Worm (Caenorhabditis elegans) whole organism, young adult: ENCODE results near the gene spat-1.

Experiments used
- B0261.1 ChIP-seq: sonication (generic microtip); optimal IDR thresholded peaks from 2 replicates; lab custom pipeline; 2016; ENCODE audit warnings: mild to moderate bottlenecking, missing genetic modification characterization, moderate library complexity, missing compliant biosample characterization
- B0336.3 ChIP-seq: fragments of 200-800 bp; sonication (Bioruptor generic); IDR thresholded peaks from 2 replicates; pipeline ENCODE4 v1.3.6; 2022; ENCODE audit warnings: missing genetic modification characterization, missing compliant biosample characterization
- F22D6.2 ChIP-seq: sonication (generic microtip); optimal IDR thresholded peaks from 2 replicates; lab custom pipeline; 2016; ENCODE audit warnings: mild to moderate bottlenecking, missing genetic modification characterization, missing compliant biosample characterization
- F33H1.4 ChIP-seq: fragments of 200-800 bp; sonication (Bioruptor generic); IDR thresholded peaks from 2 replicates; pipeline ENCODE4 v1.3.6; 2022; ENCODE audit warnings: missing genetic modification reagents, missing genetic modification characterization, missing compliant biosample characterization
- T07F8.4 ChIP-seq: sonication (generic microtip); optimal IDR thresholded peaks from 2 replicates; lab custom pipeline; 2016; ENCODE audit warnings: mild to moderate bottlenecking, missing genetic modification characterization, moderate library complexity, missing compliant biosample characterization
- Y56A3A.18 ChIP-seq: fragments of 200-800 bp; sonication (Bioruptor generic); IDR thresholded peaks from 2 replicates; pipeline ENCODE4 v1.3.6; 2022; ENCODE audit warnings: missing genetic modification reagents, missing genetic modification characterization, missing compliant biosample characterization
- ZK185.1 ChIP-seq: sonication (generic microtip); optimal IDR thresholded peaks from 2 replicates; lab custom pipeline; 2016; ENCODE audit warnings: mild to moderate bottlenecking, missing genetic modification characterization, missing compliant biosample characterization; ENCODE audit not compliant: poor library complexity, severe bottlenecking
- ceh-91 ChIP-seq: fragments of 200-800 bp; sonication (Bioruptor generic); IDR thresholded peaks from 2 replicates; pipeline ENCODE4 v1.3.6; 2022; ENCODE audit warnings: missing genetic modification reagents, missing genetic modification characterization, missing compliant biosample characterization
- dox-1 ChIP-seq: fragments of 200-800 bp; sonication (Bioruptor generic); IDR thresholded peaks from 2 replicates; pipeline ENCODE4 v1.3.6; 2022; ENCODE audit warnings: missing genetic modification reagents, missing genetic modification characterization, missing compliant biosample characterization
- dpl-1 ChIP-seq: fragments of 150-350 bp; optimal IDR thresholded peaks from 2 replicates; lab custom pipeline; 2014; ENCODE audit warnings: missing biosample characterization, missing genetic modification reagents, missing genetic modification characterization
- efl-1 ChIP-seq: fragments of 150-350 bp; optimal IDR thresholded peaks from 2 replicates; lab custom pipeline; 2014; ENCODE audit warnings: missing biosample characterization, missing genetic modification reagents, missing genetic modification characterization
- egl-18 ChIP-seq: fragments of 200-800 bp; sonication (Bioruptor generic); IDR thresholded peaks from 2 replicates; pipeline ENCODE4 v1.3.6; 2022; ENCODE audit warnings: missing genetic modification reagents, missing genetic modification characterization, missing compliant biosample characterization
- egl-44 ChIP-seq: fragments of 200-800 bp; sonication (Bioruptor generic); IDR thresholded peaks from 2 replicates; pipeline ENCODE4 v1.3.6; 2022; ENCODE audit warnings: missing genetic modification reagents, missing genetic modification characterization, missing compliant biosample characterization
- ets-4 ChIP-seq: fragments of 200-800 bp; sonication (Bioruptor generic); optimal IDR thresholded peaks from 2 replicates; lab custom pipeline; 2018; ENCODE audit warnings: mild to moderate bottlenecking, missing genetic modification characterization, missing compliant biosample characterization
- fkh-3 ChIP-seq: sonication (generic microtip); optimal IDR thresholded peaks from 2 replicates; lab custom pipeline; 2016; ENCODE audit warnings: mild to moderate bottlenecking, missing genetic modification characterization, missing compliant biosample characterization
- him-1 ChIP-seq: sonication (generic microtip); optimal IDR thresholded peaks from 2 replicates; lab custom pipeline; 2016; ENCODE audit warnings: missing genotype, missing genetic modification reagents, missing genetic modification characterization, missing compliant biosample characterization
- hlh-12 ChIP-seq: sonication (generic microtip); optimal IDR thresholded peaks from 2 replicates; lab custom pipeline; 2016; ENCODE audit warnings: missing genetic modification characterization, missing compliant biosample characterization
- hlh-26 ChIP-seq: fragments of 200-800 bp; sonication (Bioruptor generic); conservative IDR thresholded peaks from 2 replicates; pipeline ENCODE4 v1.3.6; 2022; ENCODE audit warnings: missing genetic modification reagents, missing genetic modification characterization, missing compliant biosample characterization
- hrde-1 ChIP-seq: sonication (generic microtip); optimal IDR thresholded peaks from 2 replicates; lab custom pipeline; 2016; ENCODE audit warnings: missing genetic modification characterization, mild to moderate bottlenecking, missing compliant biosample characterization, moderate library complexity, missing genotype, missing genetic modification reagents, borderline replicate concordance
- hsf-1 ChIP-seq: fragments of 200-800 bp; sonication (Bioruptor generic); IDR thresholded peaks from 2 replicates; pipeline ENCODE4 v1.3.6; 2022; ENCODE audit warnings: missing genetic modification reagents, missing genetic modification characterization, missing compliant biosample characterization
- lag-1 ChIP-seq: fragments of 200-800 bp; sonication (Bioruptor generic); IDR thresholded peaks from 2 replicates; pipeline ENCODE4 v1.3.6; 2022; ENCODE audit warnings: missing genetic modification reagents, missing genetic modification characterization, missing compliant biosample characterization
- lin-35 ChIP-seq, 3 experiments: fragments of 150-350 bp in 2 of 3; sonication (generic microtip) in 1 of 3; optimal IDR thresholded peaks; 2 replicates each; lab custom pipeline; 2014 to 2018; ENCODE audit warnings: missing biosample characterization in 3 of 3, missing genetic modification characterization in 3 of 3, missing genetic modification reagents in 3 of 3
- lsl-1 ChIP-seq: fragments of 200-800 bp; sonication (Bioruptor generic); optimal IDR thresholded peaks from 2 replicates; lab custom pipeline; 2018; ENCODE audit warnings: mild to moderate bottlenecking, missing genetic modification characterization, moderate library complexity, missing compliant biosample characterization
- madf-8 ChIP-seq: fragments of 200-800 bp; sonication (Bioruptor generic); conservative IDR thresholded peaks from 2 replicates; pipeline ENCODE4 v1.3.6; 2022; ENCODE audit warnings: missing genetic modification reagents, missing genetic modification characterization, missing compliant biosample characterization
- mxl-1 ChIP-seq: sonication (generic microtip); optimal IDR thresholded peaks from 2 replicates; lab custom pipeline; 2016; ENCODE audit warnings: missing genetic modification characterization, missing compliant biosample characterization
- nfya-1 ChIP-seq: sonication (generic microtip); optimal IDR thresholded peaks from 2 replicates; lab custom pipeline; 2017; ENCODE audit warnings: antibody characterized with exemption, missing compliant biosample characterization, missing genetic modification characterization, borderline replicate concordance; ENCODE audit not compliant: insufficient read depth
- nhr-120 ChIP-seq: fragments of 200-800 bp; sonication (Bioruptor generic); IDR thresholded peaks from 2 replicates; pipeline ENCODE4 v1.3.6; 2022; ENCODE audit warnings: missing genetic modification characterization, missing compliant biosample characterization
- nhr-179 ChIP-seq: sonication (generic microtip); optimal IDR thresholded peaks from 2 replicates; lab custom pipeline; 2016; ENCODE audit warnings: mild to moderate bottlenecking, missing genetic modification characterization, missing compliant biosample characterization
- nhr-90 ChIP-seq: sonication (generic microtip); optimal IDR thresholded peaks from 2 replicates; lab custom pipeline; 2016; ENCODE audit warnings: missing genotype, mild to moderate bottlenecking, missing genetic modification characterization, missing compliant biosample characterization
- pbrm-1 ChIP-seq: fragments of 200-800 bp; sonication (Bioruptor generic); IDR thresholded peaks from 2 replicates; pipeline ENCODE4 v1.3.6; 2022; ENCODE audit warnings: missing genetic modification reagents, missing genetic modification characterization, missing compliant biosample characterization
- rpc-1 ChIP-seq, 2 experiments: fragments of 150-350 bp in 1 of 2; sonication (generic microtip) in 1 of 2; optimal IDR thresholded peaks; 2 replicates each; lab custom pipeline; 2014 to 2018; ENCODE audit warnings: missing biosample characterization in 1 of 2, missing genetic modification characterization in 1 of 2, missing genetic modification reagents in 1 of 2, missing genotype in 1 of 2
- snpc-3.4 ChIP-seq: sonication (generic microtip); optimal IDR thresholded peaks from 2 replicates; lab custom pipeline; 2017; ENCODE audit warnings: missing genetic modification characterization, mild to moderate bottlenecking, missing compliant biosample characterization, antibody characterized with exemption, moderate library complexity, missing genotype, missing genetic modification reagents
- snpc-4 ChIP-seq, 5 experiments: fragments of 150-350 bp in 1 of 5; sonication (generic microtip) in 4 of 5; optimal IDR thresholded peaks; 2 replicates each; lab custom pipeline; 2014 to 2018; ENCODE audit warnings: missing genetic modification characterization in 5 of 5, missing biosample characterization in 3 of 5, antibody characterized with exemption in 2 of 5, mild to moderate bottlenecking in 2 of 5, missing compliant biosample characterization in 2 of 5, missing genotype in 2 of 5, moderate library complexity in 2 of 5, missing genetic modification reagents in 1 of 5
- tbx-9 ChIP-seq: sonication (generic microtip); optimal IDR thresholded peaks from 2 replicates; lab custom pipeline; 2016; ENCODE audit warnings: borderline replicate concordance, missing genetic modification characterization, inconsistent platforms, missing compliant biosample characterization
- tlf-1 ChIP-seq: fragments of 200-800 bp; sonication (Bioruptor generic); optimal IDR thresholded peaks from 2 replicates; lab custom pipeline; 2018; ENCODE audit warnings: mild to moderate bottlenecking, missing genetic modification characterization, missing compliant biosample characterization
- zfh-2 ChIP-seq: fragments of 200-800 bp; sonication (Bioruptor generic); conservative IDR thresholded peaks from 2 replicates; pipeline ENCODE4 v1.3.6; 2022; ENCODE audit warnings: missing genetic modification reagents, missing genetic modification characterization, missing compliant biosample characterization
- zim-3 ChIP-seq: sonication (generic microtip); optimal IDR thresholded peaks from 2 replicates; lab custom pipeline; 2017; ENCODE audit warnings: mild to moderate bottlenecking, missing genetic modification characterization, moderate library complexity, missing compliant biosample characterization
- ztf-22 ChIP-seq: fragments of 200-800 bp; sonication (Bioruptor generic); optimal IDR thresholded peaks from 2 replicates; lab custom pipeline; 2018; ENCODE audit warnings: mild to moderate bottlenecking, missing genetic modification characterization, moderate library complexity, missing compliant biosample characterization
- ztf-3 ChIP-seq: fragments of 200-800 bp; sonication (Bioruptor generic); optimal IDR thresholded peaks from 2 replicates; lab custom pipeline; 2018; ENCODE audit warnings: mild to moderate bottlenecking, missing genetic modification characterization, missing compliant biosample characterization

Gene spat-1

DNA sequence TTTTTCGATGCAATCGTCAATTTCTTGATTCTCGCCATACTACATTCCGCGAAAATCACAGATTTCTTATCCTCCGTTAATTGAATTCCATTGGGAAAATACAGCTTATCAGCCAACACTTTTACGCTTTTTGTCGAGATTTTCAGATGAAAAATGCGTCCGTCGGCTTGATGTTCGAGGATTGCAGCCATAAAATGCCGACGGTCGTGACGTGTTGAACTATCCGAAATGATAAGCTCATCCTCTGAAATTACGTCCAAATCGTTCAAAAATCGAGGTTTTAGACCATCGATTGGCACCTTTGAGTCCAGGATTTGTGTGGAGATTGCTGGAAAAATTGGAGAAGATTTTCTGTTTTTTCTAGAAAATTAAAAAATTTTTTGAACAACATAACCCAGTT lies 1.4 kb upstream of the spat-1 start:
- TF ChIP-seq tlf-1, result no peak
- no peak for TF ChIP-seq ZK185.1 (tag; lab: Kevin White, UChicago)
- no peak for TF ChIP-seq nfya-1 (tag; lab: Kevin White, UChicago)
- no peak for TF ChIP-seq T07F8.4 (tag; lab: Kevin White, UChicago)
- TF ChIP-seq lag-1 (GFP tag; lab: Robert Waterston, UW), result no peak
- TF ChIP-seq rpc-1 (optimal IDR thresholded peaks at IDR 0.05; lab: Kevin White, UChicago), result no peak
- no peak for TF ChIP-seq rpc-1 (tag; optimal IDR thresholded peaks at IDR 0.05; lab: Kevin White, UChicago)
- TF ChIP-seq F22D6.2 (tag; lab: Kevin White, UChicago), result no peak
- TF ChIP-seq fkh-3 (tag; lab: Kevin White, UChicago), result no peak
- no peak for TF ChIP-seq B0336.3 (GFP tag; lab: Robert Waterston, UW)
- no peak for TF ChIP-seq nhr-120
- TF ChIP-seq dox-1, result no peak
- TF ChIP-seq efl-1 (GFP tag; lab: Kevin White, UChicago), result no peak
- no peak for TF ChIP-seq snpc-3.4
- no peak for TF ChIP-seq pbrm-1 (GFP tag; lab: Robert Waterston, UW)
- TF ChIP-seq hlh-12 (tag; lab: Kevin White, UChicago), result no peak
- no peak for TF ChIP-seq ets-4 (GFP tag; lab: Kevin White, UChicago)
- no peak for TF ChIP-seq hrde-1
- no peak for TF ChIP-seq him-1 (tag; lab: Kevin White, UChicago)
- TF ChIP-seq nhr-90 (tag; lab: Kevin White, UChicago), result no peak
- no peak for TF ChIP-seq ztf-3 (GFP tag; lab: Kevin White, UChicago)

DNA sequence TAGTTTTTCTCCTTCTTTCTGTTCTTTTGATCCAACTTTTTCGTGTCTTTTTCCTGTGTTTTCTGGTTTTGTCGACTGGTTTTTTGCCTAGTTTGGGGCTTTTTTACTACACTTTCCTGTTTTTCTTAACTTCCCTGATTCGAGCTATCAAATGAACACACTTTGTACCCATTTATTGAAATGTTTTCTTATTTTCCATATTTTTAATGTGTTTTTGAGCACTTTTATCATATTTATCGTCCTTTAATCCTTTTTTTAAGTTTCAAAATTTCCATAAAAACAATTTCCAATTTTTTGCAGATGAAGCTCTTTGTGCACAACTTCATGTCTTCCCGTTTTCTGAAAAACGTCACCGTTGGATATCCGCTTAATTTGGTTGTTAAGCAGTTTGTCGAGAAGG lies 5.4 kb downstream of the spat-1 start, which contains the start of gene C04H5.1:
Gene C04H5.1 (plus strand): TSS at position 301 of the 400 bp plus-strand sequence.
- TF ChIP-seq hlh-12 (tag; lab: Kevin White, UChicago) (no peak), snpc-3.4 (no peak), ztf-22 (no peak), hsf-1 (no peak), hlh-26 (no peak), snpc-4 (GFP tag; optimal IDR thresholded peaks at IDR 0.05; lab: Kevin White, UChicago) (no peak), snpc-4 (tag; optimal IDR thresholded peaks at IDR 0.05; lab: Kevin White, UChicago) (no peak), lsl-1 (GFP tag; lab: Kevin White, UChicago) (no peak), egl-44 (GFP tag; lab: Robert Waterston, UW) (no peak), nfya-1 (tag; lab: Kevin White, UChicago) (no peak), nhr-179 (no peak), F33H1.4 (GFP tag; lab: Robert Waterston, UW) (no peak)

DNA sequence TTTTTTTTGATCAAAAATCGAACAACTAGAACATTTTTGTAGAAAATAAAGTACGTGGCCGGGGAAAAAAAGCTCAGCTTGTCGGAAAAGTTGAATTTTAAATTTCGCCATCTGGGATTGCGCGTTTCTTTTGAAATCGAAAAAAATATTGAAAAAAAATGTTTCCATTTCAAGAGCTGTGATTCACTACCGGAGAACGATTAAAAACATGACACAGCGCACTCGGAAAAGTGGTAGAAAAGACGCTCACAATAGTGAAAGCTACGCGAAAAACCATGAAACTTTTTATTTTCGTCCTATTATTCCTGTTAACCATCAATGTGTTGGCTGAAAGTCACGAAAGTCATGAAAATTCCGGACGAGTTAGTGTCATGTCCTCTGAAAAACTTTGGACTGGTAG lies 9.2 kb downstream of the spat-1 start, which contains the start of the genes clec-147 and C04H5.7:
Gene clec-147 (minus strand): TSS at position 101 of the 400 bp plus-strand sequence.
Gene C04H5.7 (plus strand): TSS at position 219 of the 400 bp plus-strand sequence.
- no peak for TF ChIP-seq ceh-91 (GFP tag; lab: Robert Waterston, UW)
- no peak for TF ChIP-seq zfh-2 (GFP tag; lab: Robert Waterston, UW)
- TF ChIP-seq mxl-1 (tag; lab: Kevin White, UChicago), result no peak
- TF ChIP-seq, all 124 proteins: peak for 0

DNA sequence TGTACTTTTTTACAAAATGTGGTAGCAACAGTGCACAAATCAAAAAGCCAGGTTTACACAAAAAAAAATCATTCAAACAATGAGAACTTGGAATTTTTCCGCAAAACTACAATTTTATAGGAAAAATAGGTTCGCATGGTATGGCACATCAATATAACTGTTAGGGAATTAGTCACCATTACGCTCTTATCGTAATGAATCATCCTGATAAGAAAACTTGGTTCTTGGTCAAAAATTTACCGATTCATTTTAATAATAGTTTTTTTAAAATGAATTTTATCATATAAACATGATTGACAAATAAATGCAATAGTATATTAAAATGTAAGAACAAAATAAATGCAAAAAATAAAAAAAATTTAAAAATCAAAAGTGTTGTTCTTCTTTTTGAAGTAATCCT lies 12.0 kb downstream of the spat-1 start:
- TF ChIP-seq B0261.1 (tag; lab: Kevin White, UChicago) (no peak), lin-35 (GFP tag; optimal IDR thresholded peaks at IDR 0.05; lab: Kevin White, UChicago) (no peak), ZK185.1 (tag; lab: Kevin White, UChicago) (no peak), nhr-120 (no peak), egl-18 (no peak), hlh-12 (tag; lab: Kevin White, UChicago) (no peak), Y56A3A.18 (no peak), tbx-9 (tag; lab: Kevin White, UChicago) (no peak), dpl-1 (no peak), zim-3 (no peak), madf-8 (GFP tag; lab: Robert Waterston, UW) (no peak)
- TF ChIP-seq, all 124 proteins: peak for 0
